Fruit fly (Drosophila melanogaster) whole organism, wandering third instar larva: ENCODE data around the gene cpb.
A peak's percentile ranks its signal among the peaks of the same experiment; 100 is the strongest.

ENCODE experiments used
- Dif ChIP-seq: fragments of 200-275, 200-300 bp; sonication (Bioruptor generic); optimal IDR thresholded peaks from 2 replicates; lab custom pipeline; 2018; ENCODE audit warnings: missing biosample characterization, missing genetic modification characterization; ENCODE audit not compliant: partially characterized antibody
- Mio ChIP-seq: sonication (Bioruptor generic); optimal IDR thresholded peaks from 2 replicates; lab custom pipeline; 2016; ENCODE audit warnings: missing biosample characterization, missing genetic modification characterization
- Rel ChIP-seq, 2 experiments: fragments of 200-800 bp; sonication (Bioruptor generic) in 1 of 2; optimal IDR thresholded peaks; 2 replicates in 1 of 2; 3 replicates in 1 of 2; lab custom pipeline; 2016 to 2019; ENCODE audit warnings: mild to moderate bottlenecking in 2 of 2, missing biosample characterization in 2 of 2, missing genetic modification characterization in 2 of 2, moderate library complexity in 1 of 2
- foxo ChIP-seq, 2 experiments: fragments of 200-800 bp; sonication (Bioruptor generic); optimal IDR thresholded peaks; 2 replicates in 1 of 2; 3 replicates in 1 of 2; lab custom pipeline; 2016 to 2017; ENCODE audit warnings: missing biosample characterization in 2 of 2, missing genetic modification characterization in 2 of 2
- lola ChIP-seq: fragments of >200 bp; optimal IDR thresholded peaks from 2 replicates; lab custom pipeline; 2017; ENCODE audit warnings: missing biosample characterization, missing genetic modification characterization
- pan ChIP-seq: fragments of >200 bp; optimal IDR thresholded peaks from 2 replicates; lab custom pipeline; 2017
- psq ChIP-seq: fragments of 200-800 bp; sonication (Bioruptor generic); optimal IDR thresholded peaks from 3 replicates; lab custom pipeline; 2017; ENCODE audit warnings: missing biosample characterization, mild to moderate bottlenecking, missing genetic modification characterization, moderate library complexity
- rgr ChIP-seq: fragments of 200-800 bp; sonication (Bioruptor generic); optimal IDR thresholded peaks from 3 replicates; lab custom pipeline; 2016; ENCODE audit warnings: missing biosample characterization, mild to moderate bottlenecking, missing genetic modification characterization

dm6 chr2L:1668616-1669020 is 36.1 kb upstream of the cpb start:
- TF ChIP-seq Mio (GFP tag; lab: Kevin White, UChicago) (peak; percentile 70), rgr (GFP tag; lab: Kevin White, UChicago) (peak; percentile 81), lola (GFP tag; lab: Kevin White, UChicago) (no peak), foxo (GFP tag; optimal IDR thresholded peaks at IDR 0.05; lab: Kevin White, UChicago) (peak; percentile 20 to 80), Dif (GFP tag; lab: Kevin White, UChicago) (no peak), psq (GFP tag; lab: Kevin White, UChicago) (peak; percentile 92), Rel (GFP tag; optimal IDR thresholded peaks at IDR 0.05; lab: Kevin White, UChicago) (peak; percentile 45), Rel (tag; optimal IDR thresholded peaks at IDR 0.05; lab: Kevin White, UChicago) (peak; percentile 43), pan (lab: Kevin White, UChicago) (no peak)
